Worm (Caenorhabditis elegans) whole organism, young adult: ENCODE measurements around the gene hpo-38.

Experiments used
- B0019.2 ChIP-seq: fragments of 200-800 bp; sonication (Bioruptor generic); conservative IDR thresholded peaks from 2 replicates; pipeline ENCODE4 v1.3.6; 2022; ENCODE audit warnings: missing genetic modification reagents, missing genetic modification characterization, missing compliant biosample characterization
- B0261.1 ChIP-seq: sonication (generic microtip); optimal IDR thresholded peaks from 2 replicates; lab custom pipeline; 2016; ENCODE audit warnings: mild to moderate bottlenecking, missing genetic modification characterization, moderate library complexity, missing compliant biosample characterization
- B0336.3 ChIP-seq: fragments of 200-800 bp; sonication (Bioruptor generic); IDR thresholded peaks from 2 replicates; pipeline ENCODE4 v1.3.6; 2022; ENCODE audit warnings: missing genetic modification characterization, missing compliant biosample characterization
- D2030.7 ChIP-seq: fragments of 200-800 bp; sonication (Bioruptor generic); IDR thresholded peaks from 2 replicates; pipeline ENCODE4 v1.3.6; 2022; ENCODE audit warnings: missing genetic modification reagents, missing genetic modification characterization, missing compliant biosample characterization
- F23B12.7 ChIP-seq: sonication (generic microtip); optimal IDR thresholded peaks from 2 replicates; lab custom pipeline; 2017; ENCODE audit warnings: missing genetic modification characterization, mild to moderate bottlenecking, missing compliant biosample characterization, antibody characterized with exemption, moderate library complexity; ENCODE audit not compliant: insufficient read depth
- T26A5.8 ChIP-seq: sonication (generic microtip); optimal IDR thresholded peaks from 2 replicates; lab custom pipeline; 2016; ENCODE audit warnings: missing genetic modification characterization, missing compliant biosample characterization
- Y53G8AR.9 ChIP-seq: fragments of 200-800 bp; sonication (Bioruptor generic); conservative IDR thresholded peaks from 2 replicates; pipeline ENCODE4 v1.3.6; 2022; ENCODE audit warnings: missing genetic modification reagents, missing genetic modification characterization, missing compliant biosample characterization
- Y56A3A.18 ChIP-seq: fragments of 200-800 bp; sonication (Bioruptor generic); IDR thresholded peaks from 2 replicates; pipeline ENCODE4 v1.3.6; 2022; ENCODE audit warnings: missing genetic modification reagents, missing genetic modification characterization, missing compliant biosample characterization
- attf-3 ChIP-seq: fragments of 200-800 bp; sonication (Bioruptor generic); conservative IDR thresholded peaks from 2 replicates; pipeline ENCODE4 v1.3.6; 2022; ENCODE audit warnings: missing genetic modification reagents, missing genetic modification characterization, missing compliant biosample characterization
- attf-5 ChIP-seq: fragments of 200-800 bp; sonication (Bioruptor generic); optimal IDR thresholded peaks from 2 replicates; lab custom pipeline; 2018; ENCODE audit warnings: mild to moderate bottlenecking, missing genetic modification characterization, missing compliant biosample characterization
- attf-6 ChIP-seq: fragments of 200-800 bp; sonication (Bioruptor generic); IDR thresholded peaks from 2 replicates; pipeline ENCODE4 v1.3.6; 2022; ENCODE audit warnings: missing genetic modification reagents, missing genetic modification characterization, missing compliant biosample characterization
- bed-2 ChIP-seq: fragments of 200-800 bp; sonication (Bioruptor generic); IDR thresholded peaks from 2 replicates; pipeline ENCODE4 v1.3.6; 2022; ENCODE audit warnings: missing genetic modification reagents, missing genetic modification characterization, missing compliant biosample characterization
- cebp-1 ChIP-seq, 2 experiments: fragments of 200-800 bp in 1 of 2; sonication (Bioruptor generic) in 1 of 2; sonication (generic microtip) in 1 of 2; IDR thresholded peaks in 1 of 2; optimal IDR thresholded peaks in 1 of 2; 2 replicates each; pipeline versions ENCODE4 v1.3.6 to Lab custom; 2017 to 2022; ENCODE audit warnings: missing compliant biosample characterization in 2 of 2, missing genetic modification characterization in 2 of 2, mild to moderate bottlenecking in 1 of 2, missing genetic modification reagents in 1 of 2, moderate library complexity in 1 of 2
- ceh-27 ChIP-seq: fragments of 200-800 bp; sonication (Bioruptor generic); optimal IDR thresholded peaks from 2 replicates; lab custom pipeline; 2018; ENCODE audit warnings: mild to moderate bottlenecking, missing genetic modification characterization, moderate library complexity, missing compliant biosample characterization
- ceh-91 ChIP-seq: fragments of 200-800 bp; sonication (Bioruptor generic); IDR thresholded peaks from 2 replicates; pipeline ENCODE4 v1.3.6; 2022; ENCODE audit warnings: missing genetic modification reagents, missing genetic modification characterization, missing compliant biosample characterization
- dpl-1 ChIP-seq: fragments of 150-350 bp; optimal IDR thresholded peaks from 2 replicates; lab custom pipeline; 2014; ENCODE audit warnings: missing biosample characterization, missing genetic modification reagents, missing genetic modification characterization
- hmg-1.2 ChIP-seq: fragments of 200-800 bp; sonication (Bioruptor generic); IDR thresholded peaks from 2 replicates; pipeline ENCODE4 v1.3.6; 2022; ENCODE audit warnings: missing genetic modification reagents, missing genetic modification characterization, missing compliant biosample characterization
- hrde-1 ChIP-seq: sonication (generic microtip); optimal IDR thresholded peaks from 2 replicates; lab custom pipeline; 2016; ENCODE audit warnings: missing genetic modification characterization, mild to moderate bottlenecking, missing compliant biosample characterization, moderate library complexity, missing genotype, missing genetic modification reagents, borderline replicate concordance
- hsf-1 ChIP-seq: fragments of 200-800 bp; sonication (Bioruptor generic); IDR thresholded peaks from 2 replicates; pipeline ENCODE4 v1.3.6; 2022; ENCODE audit warnings: missing genetic modification reagents, missing genetic modification characterization, missing compliant biosample characterization
- lir-1 ChIP-seq: fragments of 200-800 bp; sonication (Bioruptor generic); conservative IDR thresholded peaks from 2 replicates; pipeline ENCODE4 v1.3.6; 2022; ENCODE audit warnings: missing genetic modification reagents, missing genetic modification characterization, missing compliant biosample characterization
- lsl-1 ChIP-seq: fragments of 200-800 bp; sonication (Bioruptor generic); optimal IDR thresholded peaks from 2 replicates; lab custom pipeline; 2018; ENCODE audit warnings: mild to moderate bottlenecking, missing genetic modification characterization, moderate library complexity, missing compliant biosample characterization
- lsy-27 ChIP-seq: sonication (generic microtip); optimal IDR thresholded peaks from 2 replicates; lab custom pipeline; 2017; ENCODE audit warnings: missing genetic modification characterization, mild to moderate bottlenecking, missing compliant biosample characterization, antibody characterized with exemption, missing genotype, borderline replicate concordance; ENCODE audit not compliant: insufficient read depth
- madf-3 ChIP-seq: fragments of 200-800 bp; sonication (Bioruptor generic); IDR thresholded peaks from 2 replicates; pipeline ENCODE4 v1.3.6; 2022; ENCODE audit warnings: missing genetic modification reagents, missing genetic modification characterization, missing compliant biosample characterization
- nfya-1 ChIP-seq: sonication (generic microtip); optimal IDR thresholded peaks from 2 replicates; lab custom pipeline; 2017; ENCODE audit warnings: antibody characterized with exemption, missing compliant biosample characterization, missing genetic modification characterization, borderline replicate concordance; ENCODE audit not compliant: insufficient read depth
- nhr-80 ChIP-seq: sonication (generic microtip); optimal IDR thresholded peaks from 2 replicates; lab custom pipeline; 2016; ENCODE audit warnings: missing genetic modification characterization, missing compliant biosample characterization
- pbrm-1 ChIP-seq: fragments of 200-800 bp; sonication (Bioruptor generic); IDR thresholded peaks from 2 replicates; pipeline ENCODE4 v1.3.6; 2022; ENCODE audit warnings: missing genetic modification reagents, missing genetic modification characterization, missing compliant biosample characterization
- rcor-1 ChIP-seq: fragments of 200-800 bp; sonication (Bioruptor generic); IDR thresholded peaks from 2 replicates; pipeline ENCODE4 v1.3.6; 2022; ENCODE audit warnings: missing genetic modification reagents, missing genetic modification characterization, missing compliant biosample characterization
- rec-8 ChIP-seq, 2 experiments: sonication (generic microtip); optimal IDR thresholded peaks; 2 replicates each; lab custom pipeline; 2016; ENCODE audit warnings: mild to moderate bottlenecking in 2 of 2, missing genetic modification characterization in 2 of 2, missing genetic modification reagents in 2 of 2, missing genotype in 2 of 2, missing biosample characterization in 1 of 2, missing compliant biosample characterization in 1 of 2, moderate library complexity in 1 of 2
- repo-1 ChIP-seq: sonication (generic microtip); optimal IDR thresholded peaks from 2 replicates; lab custom pipeline; 2017; ENCODE audit warnings: mild to moderate bottlenecking, missing genetic modification characterization, missing compliant biosample characterization
- snpc-1.1 ChIP-seq: sonication (generic microtip); optimal IDR thresholded peaks from 2 replicates; lab custom pipeline; 2017; ENCODE audit warnings: missing genetic modification characterization, mild to moderate bottlenecking, missing compliant biosample characterization, antibody characterized with exemption, moderate library complexity, missing genotype, missing genetic modification reagents; ENCODE audit not compliant: insufficient read depth
- snpc-1.3 ChIP-seq: sonication (generic microtip); optimal IDR thresholded peaks from 2 replicates; lab custom pipeline; 2017; ENCODE audit warnings: missing genetic modification characterization, mild to moderate bottlenecking, missing compliant biosample characterization, antibody characterized with exemption, moderate library complexity, missing genotype, missing genetic modification reagents; ENCODE audit not compliant: insufficient read depth
- snpc-4 ChIP-seq, 5 experiments: fragments of 150-350 bp in 1 of 5; sonication (generic microtip) in 4 of 5; optimal IDR thresholded peaks; 2 replicates each; lab custom pipeline; 2014 to 2018; ENCODE audit warnings: missing genetic modification characterization in 5 of 5, missing biosample characterization in 3 of 5, antibody characterized with exemption in 2 of 5, mild to moderate bottlenecking in 2 of 5, missing compliant biosample characterization in 2 of 5, missing genotype in 2 of 5, moderate library complexity in 2 of 5, missing genetic modification reagents in 1 of 5
- tbx-9 ChIP-seq: sonication (generic microtip); optimal IDR thresholded peaks from 2 replicates; lab custom pipeline; 2016; ENCODE audit warnings: borderline replicate concordance, missing genetic modification characterization, inconsistent platforms, missing compliant biosample characterization
- tlf-1 ChIP-seq: fragments of 200-800 bp; sonication (Bioruptor generic); optimal IDR thresholded peaks from 2 replicates; lab custom pipeline; 2018; ENCODE audit warnings: mild to moderate bottlenecking, missing genetic modification characterization, missing compliant biosample characterization
- unc-130 ChIP-seq: sonication (generic microtip); optimal IDR thresholded peaks from 2 replicates; lab custom pipeline; 2016; ENCODE audit warnings: missing genetic modification reagents, missing genetic modification characterization, missing compliant biosample characterization
- zfh-2 ChIP-seq: fragments of 200-800 bp; sonication (Bioruptor generic); conservative IDR thresholded peaks from 2 replicates; pipeline ENCODE4 v1.3.6; 2022; ENCODE audit warnings: missing genetic modification reagents, missing genetic modification characterization, missing compliant biosample characterization

Gene hpo-38

ce11 chrIII:183072-183471, 47.2 kb upstream of the hpo-38 start:
- TF ChIP-seq Y53G8AR.9 (no peak), nfya-1 (no peak), rcor-1 (GFP tag; lab: Robert Waterston, UW) (no peak), hsf-1 (GFP tag; lab: Robert Waterston, UW) (no peak), rec-8 (tag; optimal IDR thresholded peaks at IDR 0.05; lab: Kevin White, UChicago) (no peak), zfh-2 (GFP tag; lab: Robert Waterston, UW) (no peak)
- TF ChIP-seq, all 124 proteins: peak for 0

- TF ChIP-seq snpc-1.1 (tag; lab: Kevin White, UChicago) (no peak), B0019.2 (no peak), rcor-1 (GFP tag; lab: Robert Waterston, UW) (no peak), lsl-1 (GFP tag; lab: Kevin White, UChicago) (no peak), lsy-27 (no peak), dpl-1 (GFP tag; lab: Kevin White, UChicago) (no peak), ceh-91 (GFP tag; lab: Robert Waterston, UW) (no peak), T26A5.8 (no peak)
These were observed 45.9 kb upstream of the hpo-38 start for ce11 chrIII:184335-184734.

ce11 chrIII:185909-186308, 44.3 kb upstream of the hpo-38 start:
- 0 out of 2 replicates have a peak, but pooled peaks have one; percentile 13 for TF ChIP-seq D2030.7
- 0 out of 2 replicates have a peak, but pooled peaks have one; percentile 31 for TF ChIP-seq B0336.3 (GFP tag; lab: Robert Waterston, UW)
- peak; percentile 32 for TF ChIP-seq snpc-4 (GFP tag; optimal IDR thresholded peaks at IDR 0.05; lab: Kevin White, UChicago)
- TF ChIP-seq snpc-4 (tag; optimal IDR thresholded peaks at IDR 0.05; lab: Kevin White, UChicago), result peak in 2 of 4 experiments; percentile 87 to 90
- TF ChIP-seq attf-6, result peak; percentile 53; the same call in 1 of the 2 replicates
- TF ChIP-seq Y56A3A.18, result 0 out of 2 replicates have a peak, but pooled peaks have one; percentile 8
- TF ChIP-seq pbrm-1 (GFP tag; lab: Robert Waterston, UW), result 0 out of 2 replicates have a peak, but pooled peaks have one; percentile 32
- TF ChIP-seq snpc-1.1 (tag; lab: Kevin White, UChicago), result peak; percentile 75
- peak; percentile 49 for TF ChIP-seq hmg-1.2 (GFP tag; lab: Robert Waterston, UW)

DNA sequence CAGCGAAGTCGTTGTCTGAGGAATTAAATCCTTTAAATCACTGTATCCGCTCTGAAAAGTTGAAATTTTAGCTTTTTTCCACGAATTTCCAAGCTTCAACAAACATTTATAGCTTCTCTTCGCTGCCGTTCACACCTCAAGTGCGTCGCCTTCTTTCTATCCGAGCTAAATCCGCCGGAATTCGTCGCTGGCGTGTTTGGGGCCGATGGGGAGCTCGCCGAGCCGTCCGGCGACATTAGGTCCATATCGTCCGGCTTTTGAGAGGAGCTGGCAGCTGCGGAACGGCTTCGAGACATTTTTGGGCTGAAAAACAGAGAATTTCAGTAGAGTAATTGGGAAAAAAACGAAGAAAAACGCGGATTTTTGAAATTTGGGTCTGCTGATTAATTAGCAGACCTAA, 42.4 kb upstream of the hpo-38 start, which contains the start of gene mxl-2:
Gene mxl-2, minus strand, starts transcription at position 303 of the 400 bp plus-strand sequence.
- TF ChIP-seq Y56A3A.18 (no peak), zfh-2 (GFP tag; lab: Robert Waterston, UW) (peak; percentile 68)

- TF ChIP-seq cebp-1 (GFP tag; IDR thresholded peaks at IDR 0.05; lab: Robert Waterston, UW), result no peak
- TF ChIP-seq cebp-1 (tag; optimal IDR thresholded peaks at IDR 0.05; lab: Kevin White, UChicago), result peak; percentile 14
- no peak for TF ChIP-seq repo-1 (tag; lab: Kevin White, UChicago)
- peak; percentile 95 for TF ChIP-seq attf-3
- no peak for TF ChIP-seq ceh-27 (GFP tag; lab: Kevin White, UChicago)
- TF ChIP-seq snpc-1.3 (tag; lab: Kevin White, UChicago), result no peak
- TF ChIP-seq lir-1, result no peak
- peak; percentile 70 for TF ChIP-seq attf-5 (GFP tag; lab: Kevin White, UChicago)
- TF ChIP-seq tbx-9 (tag; lab: Kevin White, UChicago), result no peak
- no peak for TF ChIP-seq F23B12.7 (tag; lab: Kevin White, UChicago)
- no peak for TF ChIP-seq unc-130 (GFP tag; lab: Kevin White, UChicago)
- TF ChIP-seq hrde-1 (tag; lab: Kevin White, UChicago), result no peak
- TF ChIP-seq Y56A3A.18, result no peak
- no peak for TF ChIP-seq B0261.1 (tag; lab: Kevin White, UChicago)
- no peak for TF ChIP-seq tlf-1
- TF ChIP-seq bed-2, result no peak
- peak; percentile 25 for TF ChIP-seq nhr-80 (tag; lab: Kevin White, UChicago)
- TF ChIP-seq madf-3 (GFP tag; lab: Robert Waterston, UW), result no peak
- no peak for TF ChIP-seq dpl-1 (GFP tag; lab: Kevin White, UChicago)
- TF ChIP-seq, all 124 proteins: peak for 4
These were observed 41.8 kb upstream of the hpo-38 start, which contains the start of gene ubc-20 for ce11 chrIII:188426-188888. Gene ubc-20 (plus strand): TSS chrIII:188838.
